Worm (Caenorhabditis elegans) whole organism, mixed stage, embryonic: ENCODE measurements around the gene C18G1.1.

ENCODE experiments used
- blmp-1 ChIP-seq: fragments of 150-350 bp; optimal IDR thresholded peaks from 2 replicates; lab custom pipeline; 2014; ENCODE audit warnings: missing biosample characterization, missing genetic modification characterization
- elt-1 ChIP-seq: sonication (generic microtip); optimal IDR thresholded peaks from 2 replicates; lab custom pipeline; 2017; ENCODE audit warnings: missing genetic modification characterization, mild to moderate bottlenecking, missing compliant biosample characterization, antibody characterized with exemption, moderate library complexity, borderline replicate concordance; ENCODE audit not compliant: insufficient read depth
- elt-3 ChIP-seq: fragments of 150-350 bp; optimal IDR thresholded peaks from 2 replicates; lab custom pipeline; 2014; ENCODE audit warnings: missing biosample characterization, missing genetic modification characterization
- lin-32 ChIP-seq: fragments of 200-800 bp; sonication (Bioruptor generic); optimal IDR thresholded peaks from 2 replicates; lab custom pipeline; 2018; ENCODE audit warnings: mild to moderate bottlenecking, missing genetic modification characterization, missing compliant biosample characterization
- nhr-12 ChIP-seq: fragments of 150-350 bp; optimal IDR thresholded peaks from 2 replicates; lab custom pipeline; 2014; ENCODE audit warnings: missing biosample characterization, missing genetic modification characterization
- tbx-8 ChIP-seq: fragments of 200-800 bp; sonication (Bioruptor generic); optimal IDR thresholded peaks from 2 replicates; lab custom pipeline; 2018; ENCODE audit warnings: mild to moderate bottlenecking, missing genetic modification characterization, moderate library complexity, missing compliant biosample characterization
- zip-8 ChIP-seq: fragments of 150-350 bp; optimal IDR thresholded peaks from 2 replicates; lab custom pipeline; 2014; ENCODE audit warnings: missing biosample characterization, missing genetic modification characterization
- ztf-11 ChIP-seq: fragments of 150-350 bp; optimal IDR thresholded peaks from 2 replicates; lab custom pipeline; 2014; ENCODE audit warnings: missing biosample characterization, missing genetic modification characterization

DNA sequence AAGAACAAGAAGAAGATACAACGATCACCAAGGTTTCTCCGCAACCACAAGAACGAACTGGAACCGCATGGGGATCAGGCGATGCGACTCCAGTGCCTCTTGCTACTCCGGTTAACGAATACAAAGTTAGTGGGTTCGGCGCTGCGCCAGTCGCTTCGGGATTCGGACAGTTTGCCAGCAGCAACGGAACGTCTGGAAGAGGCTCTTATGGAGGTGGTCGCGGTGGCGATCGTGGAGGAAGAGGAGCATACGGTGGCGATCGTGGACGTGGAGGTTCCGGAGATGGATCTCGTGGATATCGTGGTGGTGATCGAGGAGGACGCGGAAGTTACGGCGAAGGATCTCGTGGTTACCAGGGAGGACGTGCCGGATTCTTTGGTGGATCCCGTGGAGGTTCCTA is 19.7 kb upstream of the C18G1.1 start:
- TF ChIP-seq lin-32 = no peak
- no peak for TF ChIP-seq zip-8 (tag; lab: Kevin White, UChicago)
- no peak for TF ChIP-seq elt-1 (tag; lab: Kevin White, UChicago)
- TF ChIP-seq ztf-11 = no peak
- TF ChIP-seq tbx-8 (GFP tag; lab: Kevin White, UChicago) = no peak
- TF ChIP-seq blmp-1 (tag; lab: Kevin White, UChicago) = no peak
- TF ChIP-seq elt-3 = no peak
- TF ChIP-seq nhr-12 (tag; lab: Kevin White, UChicago) = no peak
